Worm (Caenorhabditis elegans) whole organism, L3 larva: ENCODE results near the gene trpp-5.
"Not testable (repeated sequence)": the region's sequence is repeated elsewhere in the genome, so short reads cannot be mapped to it uniquely, and the experiment has no call there.

Experiments
- aly-2 ChIP-seq: fragments of 150-350 bp; optimal IDR thresholded peaks from 2 replicates; lab custom pipeline; 2014; ENCODE audit warnings: missing biosample characterization, missing genetic modification characterization
- ceh-82 ChIP-seq: fragments of 150-350 bp; optimal IDR thresholded peaks from 2 replicates; lab custom pipeline; 2014; ENCODE audit warnings: missing biosample characterization, missing genetic modification characterization
- egl-5 ChIP-seq: fragments of 150-350 bp; optimal IDR thresholded peaks from 2 replicates; lab custom pipeline; 2017; ENCODE audit warnings: missing biosample characterization, missing genetic modification reagents, missing genetic modification characterization, inconsistent platforms
- elt-1 ChIP-seq: fragments of 150-350 bp; optimal IDR thresholded peaks from 2 replicates; lab custom pipeline; 2014; ENCODE audit warnings: missing biosample characterization, missing genetic modification characterization
- hmg-11 ChIP-seq: sonication (generic microtip); optimal IDR thresholded peaks from 2 replicates; lab custom pipeline; 2016; ENCODE audit warnings: missing genetic modification characterization, missing compliant biosample characterization
- lsy-12 ChIP-seq: sonication (generic microtip); optimal IDR thresholded peaks from 2 replicates; lab custom pipeline; 2016; ENCODE audit warnings: mild to moderate bottlenecking, missing genetic modification characterization, missing compliant biosample characterization
- nhr-43 ChIP-seq: sonication (generic microtip); optimal IDR thresholded peaks from 2 replicates; lab custom pipeline; 2016; ENCODE audit warnings: mild to moderate bottlenecking, missing genetic modification characterization, missing compliant biosample characterization; ENCODE audit not compliant: poor library complexity, severe bottlenecking
- nhr-67 ChIP-seq: fragments of 150-350 bp; optimal IDR thresholded peaks from 2 replicates; lab custom pipeline; 2014; ENCODE audit warnings: missing biosample characterization, missing genetic modification characterization
- nhr-77 ChIP-seq: fragments of 150-350 bp; optimal IDR thresholded peaks from 2 replicates; lab custom pipeline; 2014; ENCODE audit warnings: missing biosample characterization, missing genetic modification characterization
- unc-39 ChIP-seq: sonication (generic microtip); optimal IDR thresholded peaks from 4 replicates; lab custom pipeline; 2017; ENCODE audit warnings: missing biosample characterization, missing genetic modification characterization

trpp-5 gene

DNA sequence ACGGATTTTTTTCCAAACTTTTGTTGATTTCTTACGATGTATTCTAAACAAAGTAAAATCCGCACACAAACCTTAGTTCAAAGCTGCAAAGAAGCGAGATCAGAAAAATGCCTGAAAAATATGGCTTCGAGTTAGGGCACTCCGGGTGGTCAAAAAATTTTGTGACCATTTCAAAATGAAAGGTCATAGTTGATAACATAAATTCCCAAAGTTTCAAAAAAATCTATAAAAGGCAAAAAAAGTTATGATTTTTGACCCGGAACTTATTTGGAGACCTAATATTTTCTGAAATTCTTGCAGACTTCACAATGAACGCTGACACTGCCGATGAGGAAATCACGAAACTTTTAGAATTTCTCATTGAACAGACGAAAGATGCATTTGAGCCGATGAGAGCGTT is 37.6 kb downstream of the trpp-5 start, which contains the start of gene Y57A10A.8:
TSS of gene Y57A10A.8 (plus strand) at position 301 of the 400 bp plus-strand sequence.
- not testable (repeated sequence) for TF ChIP-seq nhr-43 (tag; lab: Kevin White, UChicago); hmg-11; unc-39 (tag; lab: Kevin White, UChicago)
- TF ChIP-seq, all 47 proteins: peak for 0; not testable (repeated sequence) for 47

DNA sequence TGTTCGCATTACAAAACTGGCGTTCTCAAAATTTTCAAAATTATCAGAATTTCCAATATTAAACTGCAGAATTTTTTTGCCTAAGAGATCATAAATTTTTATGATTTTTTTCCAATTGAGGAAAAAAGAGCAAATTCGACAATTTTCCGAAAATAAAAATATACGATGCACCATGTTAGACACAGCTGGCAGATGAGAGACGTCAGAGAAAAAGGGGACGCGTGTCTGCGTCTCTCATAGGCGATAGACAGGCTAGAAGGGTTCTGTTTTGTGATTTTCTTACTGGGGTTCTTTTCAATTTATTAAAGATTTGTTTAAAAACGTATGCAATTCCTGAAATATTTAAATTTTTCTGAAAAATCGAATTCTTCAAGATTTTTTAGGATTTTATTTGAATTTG is 39.2 kb downstream of the trpp-5 start:
- TF ChIP-seq hmg-11 = peak; percentile 81
- no peak for TF ChIP-seq nhr-67 (tag; lab: Kevin White, UChicago)

DNA sequence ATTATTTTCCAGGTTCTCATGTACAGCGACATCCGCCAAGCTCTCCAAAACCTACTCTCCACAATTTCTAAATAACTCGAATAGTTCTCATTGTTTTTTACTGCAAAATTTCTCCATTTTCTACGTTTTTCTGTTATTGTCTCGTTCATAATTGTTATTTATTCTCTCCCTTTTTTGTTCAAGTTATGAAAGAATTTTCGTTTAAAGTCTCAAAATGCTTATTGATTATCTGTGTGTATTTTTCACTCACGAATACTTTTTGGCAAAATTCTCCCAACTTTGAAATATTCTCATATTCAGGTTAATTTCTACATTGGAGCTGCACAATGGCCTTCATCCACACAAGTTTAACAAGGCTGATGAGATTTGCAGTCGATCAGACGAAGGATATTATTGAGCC is 48.0 kb downstream of the trpp-5 start, which contains the start of gene Y57A10A.5:
TSS of gene Y57A10A.5 (plus strand) at position 301 of the 400 bp plus-strand sequence.
- TF ChIP-seq ceh-82, lsy-12, egl-5 (tag; lab: Kevin White, UChicago): not testable (repeated sequence)

DNA sequence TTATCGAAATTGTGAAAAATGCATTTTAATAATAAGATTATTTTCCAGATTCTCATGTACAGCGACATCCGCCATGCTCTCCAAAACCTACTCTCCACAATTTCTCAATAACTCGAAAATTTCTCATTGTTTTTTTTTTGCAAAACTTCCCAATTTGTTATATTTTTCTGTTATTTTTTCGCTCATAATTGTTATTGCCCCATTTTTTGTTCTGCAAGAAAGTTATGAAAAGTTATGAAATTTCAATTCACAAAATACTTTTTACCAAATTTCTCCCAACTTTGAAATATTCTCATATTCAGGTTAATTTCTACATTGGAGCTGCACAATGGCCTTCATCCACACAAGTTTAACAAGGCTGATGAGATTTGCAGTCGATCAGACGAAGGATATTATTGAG is 50.5 kb downstream of the trpp-5 start, which contains the start of gene Y57A10A.4:
TSS of gene Y57A10A.4 (plus strand) at position 301 of the 400 bp plus-strand sequence.
- TF ChIP-seq aly-2 (tag; lab: Kevin White, UChicago); elt-1 (tag; lab: Kevin White, UChicago); nhr-77: not testable (repeated sequence)
